Fruit fly (Drosophila melanogaster) whole organism, wandering third instar larva: ENCODE measurements around the gene CG15743.
A peak's percentile ranks its signal among the peaks of the same experiment; 100 is the strongest.

Experiments
- Dif ChIP-seq: fragments of 200-275, 200-300 bp; sonication (Bioruptor generic); optimal IDR thresholded peaks from 2 replicates; lab custom pipeline; 2018; ENCODE audit warnings: missing biosample characterization, missing genetic modification characterization; ENCODE audit not compliant: partially characterized antibody
- GATAd ChIP-seq: sonication (Bioruptor generic); optimal IDR thresholded peaks from 2 replicates; lab custom pipeline; 2016; ENCODE audit warnings: missing biosample characterization, missing genetic modification characterization
- Hnf4 ChIP-seq: fragments of 200-800 bp; sonication (Bioruptor generic); optimal IDR thresholded peaks from 2 replicates; lab custom pipeline; 2016; ENCODE audit warnings: missing biosample characterization, mild to moderate bottlenecking, missing genetic modification characterization
- br ChIP-seq: fragments of 200-800 bp; sonication (Bioruptor generic); optimal IDR thresholded peaks from 2 replicates; lab custom pipeline; 2016; ENCODE audit warnings: missing biosample characterization, missing genetic modification characterization
- woc ChIP-seq: sonication (Bioruptor generic); optimal IDR thresholded peaks from 2 replicates; lab custom pipeline; 2016; ENCODE audit warnings: missing biosample characterization, mild to moderate bottlenecking, missing genetic modification characterization

DNA sequence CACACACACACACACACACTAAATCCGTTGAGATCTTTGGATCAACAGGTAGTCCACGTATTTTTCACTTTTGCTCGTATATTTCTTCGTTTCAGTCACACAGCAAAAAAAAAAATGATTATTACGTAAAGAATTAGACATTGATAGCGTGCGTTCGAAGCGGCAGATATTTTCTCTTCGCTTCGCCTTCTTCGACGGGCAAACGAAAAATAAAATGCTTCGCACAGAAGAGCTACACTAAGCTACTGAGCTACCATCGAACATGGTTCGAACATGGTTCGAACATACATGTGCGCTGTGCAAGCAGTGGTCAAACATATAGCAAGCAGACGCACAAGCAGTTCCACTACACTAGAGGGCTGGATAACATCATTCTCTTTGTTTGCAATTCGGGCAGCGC is 28.5 kb upstream of the CG15743 start:
- TF ChIP-seq Hnf4 (peak; percentile 2), GATAd (GFP tag; lab: Kevin White, UChicago) (no peak), Dif (peak; percentile 6), br (GFP tag; lab: Kevin White, UChicago) (no peak), woc (GFP tag; lab: Kevin White, UChicago) (no peak)
